Worm (Caenorhabditis elegans) whole organism, L3 larva: ENCODE data around the gene C34F6.10.

ENCODE experiments used
- ZK546.5 ChIP-seq: sonication (generic microtip); optimal IDR thresholded peaks from 2 replicates; lab custom pipeline; 2017; ENCODE audit warnings: missing biosample characterization, missing genetic modification characterization
- ama-1 ChIP-seq: fragments of 150-350 bp; optimal IDR thresholded peaks from 2 replicates; lab custom pipeline; 2018
- egl-27 ChIP-seq: sonication (generic microtip); optimal IDR thresholded peaks from 4 replicates; lab custom pipeline; 2017; ENCODE audit warnings: missing biosample characterization, missing genetic modification reagents, missing genetic modification characterization
- fos-1 ChIP-seq: fragments of 150-350 bp; optimal IDR thresholded peaks from 2 replicates; lab custom pipeline; 2014; ENCODE audit warnings: missing biosample characterization, missing genetic modification characterization
- mdl-1 ChIP-seq: fragments of 150-350 bp; optimal IDR thresholded peaks from 2 replicates; lab custom pipeline; 2014; ENCODE audit warnings: missing biosample characterization, missing genetic modification characterization
- nfya-1 ChIP-seq: sonication (generic microtip); optimal IDR thresholded peaks from 2 replicates; lab custom pipeline; 2017; ENCODE audit warnings: missing genetic modification characterization, mild to moderate bottlenecking, missing compliant biosample characterization, antibody characterized with exemption, moderate library complexity; ENCODE audit not compliant: insufficient read depth
- nhr-28 ChIP-seq: fragments of 150-350 bp; optimal IDR thresholded peaks from 2 replicates; lab custom pipeline; 2014; ENCODE audit warnings: missing biosample characterization, missing genetic modification characterization
- pqm-1 ChIP-seq: fragments of 150-350 bp; optimal IDR thresholded peaks from 2 replicates; lab custom pipeline; 2017; ENCODE audit warnings: missing biosample characterization, missing genetic modification characterization, inconsistent platforms
- unc-62 ChIP-seq: fragments of 150-350 bp; sonication (generic microtip); optimal IDR thresholded peaks from 4 replicates; lab custom pipeline; 2014; ENCODE audit warnings: missing biosample characterization, missing genetic modification reagents, missing genetic modification characterization
- zag-1 ChIP-seq: fragments of 150-350 bp; optimal IDR thresholded peaks from 2 replicates; lab custom pipeline; 2014; ENCODE audit warnings: missing biosample characterization, missing genetic modification characterization
- ztf-11 ChIP-seq: fragments of 150-350 bp; optimal IDR thresholded peaks from 2 replicates; lab custom pipeline; 2014; ENCODE audit warnings: missing biosample characterization, missing genetic modification characterization

DNA sequence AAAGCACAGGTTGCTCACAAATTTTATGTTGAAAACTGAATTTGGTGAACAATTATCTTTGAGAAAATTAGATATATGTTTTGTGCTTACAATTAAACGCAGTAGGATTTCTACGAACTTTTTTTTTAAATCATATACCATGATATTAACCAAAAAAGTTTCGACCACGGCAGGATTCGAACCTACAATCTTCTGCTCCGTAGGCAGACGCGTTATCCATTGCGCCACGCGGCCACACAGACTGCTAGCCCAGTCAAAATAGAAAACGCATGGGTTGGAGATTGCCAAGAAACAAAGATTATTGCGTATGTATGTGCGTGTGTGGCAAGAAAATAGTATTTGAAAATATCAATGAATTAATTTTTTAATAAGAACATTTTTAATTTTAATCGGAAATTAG lies 12.0 kb upstream of the C34F6.10 start:
- TF ChIP-seq nhr-28 (no peak), fos-1 (no peak), mdl-1 (tag; lab: Kevin White, UChicago) (no peak), ZK546.5 (tag; lab: Kevin White, UChicago) (no peak), nfya-1 (tag; lab: Kevin White, UChicago) (peak; percentile 57), unc-62 (GFP tag; lab: Kevin White, UChicago) (no peak), ztf-11 (tag; lab: Kevin White, UChicago) (no peak), egl-27 (tag; lab: Kevin White, UChicago) (no peak), zag-1 (tag; lab: Kevin White, UChicago) (no peak), pqm-1 (peak; percentile 51), ama-1 (lab: Kevin White, UChicago) (no peak)
